Worm (Caenorhabditis elegans) whole organism, L4 larva: ENCODE data around the gene fipr-3.

ENCODE experiments used
- ZK546.5 ChIP-seq, 2 experiments: sonication (generic microtip); optimal IDR thresholded peaks; 2 replicates each; lab custom pipeline; 2017; ENCODE audit warnings: missing biosample characterization in 2 of 2, missing genetic modification characterization in 2 of 2
- daf-12 ChIP-seq: fragments of 150-350 bp; optimal IDR thresholded peaks from 2 replicates; lab custom pipeline; 2014; ENCODE audit warnings: missing biosample characterization, missing genetic modification reagents, missing genetic modification characterization
- nhr-6 ChIP-seq: fragments of 150-350 bp; optimal IDR thresholded peaks from 2 replicates; lab custom pipeline; 2014; ENCODE audit warnings: missing biosample characterization, missing genetic modification characterization
- php-3 ChIP-seq: fragments of 200-800 bp; sonication (Bioruptor generic); IDR thresholded peaks from 2 replicates; pipeline ENCODE4 v1.3.6; 2022; ENCODE audit warnings: missing genetic modification reagents, missing genetic modification characterization, missing compliant biosample characterization
- zfp-3 ChIP-seq: fragments of 200-800 bp; sonication (Bioruptor generic); conservative IDR thresholded peaks from 2 replicates; pipeline ENCODE4 v1.3.6; 2022; ENCODE audit warnings: missing genetic modification reagents, missing genetic modification characterization, missing compliant biosample characterization

- TF ChIP-seq nhr-6 (tag; lab: Kevin White, UChicago) (no peak), daf-12 (no peak), zfp-3 (GFP tag; lab: Robert Waterston, UW) (no peak), ZK546.5 (tag; optimal IDR thresholded peaks at IDR 0.05; lab: Kevin White, UChicago) (no peak), php-3 (no peak)
Observed at ce11 chrX:14465593-14465992, 42.4 kb downstream of the fipr-3 start, which contains the start of gene M163.22.
